Fruit fly (Drosophila melanogaster): ENCODE results near the gene CG3868.
A peak's percentile ranks its signal among the peaks of the same experiment; 100 is the strongest.

CG3868 gene

dm6 chr3L:14399873-14400272 is 2.7 kb downstream of the CG3868 start:
- peak; percentile 82 for TF ChIP-seq trem (tag; optimal IDR thresholded peaks at IDR 0.05)
- TF ChIP-seq Bteb2 (GFP tag; optimal IDR thresholded peaks at IDR 0.05): no peak
- peak; percentile 64 for TF ChIP-seq stwl (tag; optimal IDR thresholded peaks at IDR 0.05)
- TF ChIP-seq CG1602 (GFP tag; optimal IDR thresholded peaks at IDR 0.05): no peak
- no peak for TF ChIP-seq HmgD (GFP tag; optimal IDR thresholded peaks at IDR 0.05)
- no peak for TF ChIP-seq CG7271 (tag; optimal IDR thresholded peaks at IDR 0.05)
- TF ChIP-seq zfh1 (GFP tag; IDR thresholded peaks at IDR 0.05): 0 out of 3 replicates have a peak, but pooled peaks have one; percentile 23
- no peak for TF ChIP-seq Fer2 (tag; optimal IDR thresholded peaks at IDR 0.05)
- TF ChIP-seq cad (GFP tag; optimal IDR thresholded peaks at IDR 0.05): peak; percentile 21
- TF ChIP-seq gcm (GFP tag; optimal IDR thresholded peaks at IDR 0.05): no peak
- TF ChIP-seq Sry-β (GFP tag; optimal IDR thresholded peaks at IDR 0.05): peak; percentile 52
- TF ChIP-seq CG11504 (tag; optimal IDR thresholded peaks at IDR 0.05): peak; percentile 65
- TF ChIP-seq CG1832 (GFP tag; optimal IDR thresholded peaks at IDR 0.05): no peak

DNA sequence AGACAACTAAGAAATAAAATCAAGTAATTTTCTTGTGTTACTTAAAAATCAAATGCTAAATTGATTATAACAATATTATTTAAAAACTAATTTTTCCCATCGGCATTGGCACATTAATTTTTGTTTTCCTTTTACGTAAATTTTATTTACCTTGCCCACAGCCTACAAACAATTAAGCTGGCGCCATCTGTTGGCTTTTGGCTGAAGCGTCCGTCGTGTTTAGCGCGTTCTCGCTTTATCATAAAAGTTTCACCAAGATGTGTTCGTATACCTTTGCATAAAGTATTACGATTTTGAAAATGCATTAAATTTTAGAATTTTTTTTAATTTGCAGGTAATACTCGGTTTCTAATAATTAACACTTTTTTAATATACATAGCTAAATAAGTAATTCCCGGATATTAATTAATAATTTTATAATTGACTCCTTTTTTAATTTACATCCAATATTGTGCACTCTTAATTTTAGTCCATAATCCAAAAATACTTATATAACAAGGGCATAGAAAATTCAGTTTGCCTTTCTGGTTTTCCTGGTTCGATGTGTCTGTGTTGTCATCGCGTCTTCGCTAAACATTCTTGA is 5.4 kb downstream of the CG3868 start:
- TF ChIP-seq p53 (GFP tag; optimal IDR thresholded peaks at IDR 0.05): no peak
- TF ChIP-seq CG17361 (GFP tag; IDR thresholded peaks at IDR 0.05): peak; percentile 25; the same call in 1 of the 3 replicates
- TF ChIP-seq CG11504 (tag; optimal IDR thresholded peaks at IDR 0.05): peak; percentile 30
- TF ChIP-seq pum (GFP tag; optimal IDR thresholded peaks at IDR 0.05): no peak
- peak; percentile 4 for TF ChIP-seq sens (GFP tag)
- no peak for TF ChIP-seq CG1603 (tag; optimal IDR thresholded peaks at IDR 0.05)
- no peak for TF ChIP-seq CG9437 (GFP tag; optimal IDR thresholded peaks at IDR 0.05)
- TF ChIP-seq CTCF (GFP tag; optimal IDR thresholded peaks at IDR 0.05): peak; percentile 91
- peak; percentile 84 for TF ChIP-seq stwl (tag; optimal IDR thresholded peaks at IDR 0.05)
- TF ChIP-seq cwo (GFP tag; optimal IDR thresholded peaks at IDR 0.05): no peak

DNA sequence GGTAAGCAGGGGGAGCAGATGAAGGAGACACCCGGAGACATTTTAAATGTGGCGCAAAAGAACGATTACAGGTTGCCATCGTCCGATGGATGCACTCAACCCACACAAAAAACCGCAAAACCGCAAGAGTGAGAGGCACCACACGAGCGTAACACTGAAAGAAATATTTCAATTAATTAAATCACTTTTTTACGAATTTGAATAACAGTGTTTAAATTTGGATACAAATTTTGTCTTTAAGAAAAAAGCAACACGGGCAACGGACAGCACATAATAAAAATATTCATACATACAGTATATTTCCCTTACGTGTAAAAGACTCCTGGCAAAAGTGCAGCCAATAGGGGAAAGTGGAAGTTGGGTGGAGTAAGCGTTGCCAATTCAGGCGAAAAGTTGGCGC is 13.3 kb downstream of the CG3868 start:
- peak; percentile 53 for TF ChIP-seq sens (GFP tag)
- TF ChIP-seq h (optimal IDR thresholded peaks at IDR 0.05): no peak

- peak; percentile 21 for TF ChIP-seq CG11504 (tag; optimal IDR thresholded peaks at IDR 0.05)
- TF ChIP-seq sens (GFP tag): peak; percentile 63
- TF ChIP-seq CG33213 (GFP tag; optimal IDR thresholded peaks at IDR 0.05): no peak
- no peak for TF ChIP-seq HLH54F (GFP tag; optimal IDR thresholded peaks at IDR 0.05)
- TF ChIP-seq CG18011 (GFP tag; optimal IDR thresholded peaks at IDR 0.05): peak; percentile 5
- TF ChIP-seq tio (GFP tag; optimal IDR thresholded peaks at IDR 0.05): peak; percentile 11
- peak; percentile 9 for TF ChIP-seq Med (GFP tag)
- peak; percentile 19 for TF ChIP-seq CG2120 (GFP tag; optimal IDR thresholded peaks at IDR 0.05)
Measured at dm6 chr3L:14381523-14381922, 21.0 kb downstream of the CG3868 start, which contains the start of gene CG43120. Gene CG43120 (plus strand): TSS chr3L:14381913.

dm6 chr3L:14375863-14376262 is 26.7 kb downstream of the CG3868 start:
- TF ChIP-seq gce (GFP tag; IDR thresholded peaks at IDR 0.05) (no peak), Ets65A (GFP tag) (peak; percentile 71), tio (GFP tag; optimal IDR thresholded peaks at IDR 0.05) (no peak), Rx (GFP tag; IDR thresholded peaks at IDR 0.05) (no peak), CG7928 (GFP tag; optimal IDR thresholded peaks at IDR 0.05) (no peak), sens (GFP tag) (peak; percentile 33), CG18764 (GFP tag; optimal IDR thresholded peaks at IDR 0.05) (no peak), tap (tag; optimal IDR thresholded peaks at IDR 0.05) (no peak)
